Worm (Caenorhabditis elegans): ENCODE results near the gene lmd-3.

lmd-3 gene

ce11 chrV:8401267-8401666 is 43.3 kb downstream of the lmd-3 start:
- TF ChIP-seq ceh-82 (tag; optimal IDR thresholded peaks at IDR 0.05) (no peak), unc-62 (GFP tag; optimal IDR thresholded peaks at IDR 0.05 in 1 of 2) (peak in 1 of 2 experiments; percentile 45), unc-62 (tag; optimal IDR thresholded peaks at IDR 0.05) (no peak), nhr-28 (tag; optimal IDR thresholded peaks at IDR 0.05) (peak; percentile 52), hif-1 (tag; optimal IDR thresholded peaks at IDR 0.05) (no peak)

- TF ChIP-seq mdt-29 (GFP tag; IDR thresholded peaks at IDR 0.05) = no peak
- peak; percentile 92 for TF ChIP-seq aha-1 (tag)
Observed at ce11 chrV:8400808-8401207, 43.8 kb downstream of the lmd-3 start.

- no peak for TF ChIP-seq lin-29 (GFP tag; IDR thresholded peaks at IDR 0.05)
- TF ChIP-seq hmg-1.1 (GFP tag; IDR thresholded peaks at IDR 0.05) = no peak
- TF ChIP-seq nhr-11 (tag; optimal IDR thresholded peaks at IDR 0.05) = no peak
- TF ChIP-seq rbr-2 (tag; optimal IDR thresholded peaks at IDR 0.05) = no peak
- TF ChIP-seq cey-2 (tag; optimal IDR thresholded peaks at IDR 0.05; ENCODE audit: borderline replicate concordance, insufficient read depth) = no peak
- no peak for TF ChIP-seq daf-12 (tag; optimal IDR thresholded peaks at IDR 0.05)
- TF ChIP-seq F37D6.2 (tag; optimal IDR thresholded peaks at IDR 0.05) = no peak
- no peak for TF ChIP-seq R02D3.7 (tag; optimal IDR thresholded peaks at IDR 0.05)
- no peak for TF ChIP-seq F10B5.3 (tag; optimal IDR thresholded peaks at IDR 0.05)
- TF ChIP-seq ZK546.5 (tag; optimal IDR thresholded peaks at IDR 0.05) = no peak
- no peak for TF ChIP-seq nhr-48 (tag; optimal IDR thresholded peaks at IDR 0.05)
- no peak for TF ChIP-seq nhr-111 (GFP tag; optimal IDR thresholded peaks at IDR 0.05)
- no peak for TF ChIP-seq ceh-44 (GFP tag; IDR thresholded peaks at IDR 0.05)
Observed at ce11 chrV:8394357-8394850, 50.2 kb downstream of the lmd-3 start, which contains the start of the genes pho-6 and F52E1.3. TSS of gene pho-6 (minus strand) at chrV:8394457. TSS of gene F52E1.3 (plus strand) at chrV:8394800.

ce11 chrV:8389307-8389706 is 55.3 kb downstream of the lmd-3 start:
- TF ChIP-seq mxl-2 (GFP tag; conservative IDR thresholded peaks at IDR 0.05) (no peak), aha-1 (tag) (peak; percentile 95)

ce11 chrV:8387056-8387455 is 57.5 kb downstream of the lmd-3 start, which contains the start of gene gcy-7:
TSS of gene gcy-7 (plus strand) at chrV:8387356.
- TF ChIP-seq mxl-2 (GFP tag; conservative IDR thresholded peaks at IDR 0.05) (no peak), nhr-25 (tag; optimal IDR thresholded peaks at IDR 0.05; ENCODE audit: borderline replicate concordance, insufficient read depth) (no peak), unc-62 (GFP tag; optimal IDR thresholded peaks at IDR 0.05 in 1 of 2) (peak in 1 of 2 experiments; percentile 58), unc-62 (tag; optimal IDR thresholded peaks at IDR 0.05) (no peak), nhr-6 (tag; optimal IDR thresholded peaks at IDR 0.05) (no peak), madf-5 (GFP tag; IDR thresholded peaks at IDR 0.05) (no peak)

- peak; percentile 27; the same call in 1 of the 2 replicates for TF ChIP-seq dmd-6 (GFP tag; IDR thresholded peaks at IDR 0.05)
- no peak for TF ChIP-seq rbr-2 (tag; optimal IDR thresholded peaks at IDR 0.05)
- TF ChIP-seq spr-1 (tag; optimal IDR thresholded peaks at IDR 0.05) = no peak
- no peak for TF ChIP-seq pha-4 (GFP tag; IDR thresholded peaks at IDR 0.05)
- TF ChIP-seq pha-4 (tag; optimal IDR thresholded peaks at IDR 0.05) = peak; percentile 52
- TF ChIP-seq lim-7 (GFP tag; IDR thresholded peaks at IDR 0.05) = no peak
- peak; percentile 15 for TF ChIP-seq nhr-28 (tag; optimal IDR thresholded peaks at IDR 0.05)
- TF ChIP-seq pqm-1 (tag; optimal IDR thresholded peaks at IDR 0.05) = peak; percentile 16
- no peak for TF ChIP-seq daf-16 (GFP tag; optimal IDR thresholded peaks at IDR 0.05)
- peak; percentile 68 for TF ChIP-seq daf-16 (tag; optimal IDR thresholded peaks at IDR 0.05)
- peak; percentile 24 for TF ChIP-seq hlh-11 (tag; optimal IDR thresholded peaks at IDR 0.05)
Observed at ce11 chrV:8385879-8386530, 58.6 kb downstream of the lmd-3 start, which contains the start of gene hsp-17. TSS of gene hsp-17 (minus strand) at chrV:8385929.
